Worm (Caenorhabditis elegans) whole organism, L4 larva: Measurements from ENCODE around the gene oxi-1.

ENCODE experiments used
- ceh-32 ChIP-seq: sonication (generic microtip); optimal IDR thresholded peaks from 2 replicates; lab custom pipeline; 2016; ENCODE audit warnings: mild to moderate bottlenecking, missing genetic modification characterization, missing compliant biosample characterization; ENCODE audit not compliant: poor library complexity
- ceh-82 ChIP-seq: sonication (generic microtip); optimal IDR thresholded peaks from 2 replicates; lab custom pipeline; 2017; ENCODE audit warnings: missing biosample characterization, missing genetic modification characterization
- egl-27 ChIP-seq: sonication (generic microtip); optimal IDR thresholded peaks from 3 replicates; lab custom pipeline; 2017; ENCODE audit warnings: missing biosample characterization, missing genetic modification reagents, missing genetic modification characterization
- hlh-30 ChIP-seq: sonication (generic microtip); optimal IDR thresholded peaks from 2 replicates; lab custom pipeline; 2017; ENCODE audit warnings: antibody characterized with exemption, mild to moderate bottlenecking, missing genetic modification characterization, missing compliant biosample characterization; ENCODE audit not compliant: insufficient read depth
- lin-15B ChIP-seq: fragments of 150-350 bp; sonication (generic microtip); optimal IDR thresholded peaks from 3 replicates; lab custom pipeline; 2014; ENCODE audit warnings: missing biosample characterization, missing genetic modification characterization
- mdl-1 ChIP-seq, 2 experiments: fragments of 150-350 bp in 1 of 2; sonication (generic microtip) in 1 of 2; optimal IDR thresholded peaks; 2 replicates each; lab custom pipeline; 2014 to 2017; ENCODE audit warnings: missing biosample characterization in 2 of 2, missing genetic modification characterization in 2 of 2
- nhr-25 ChIP-seq: sonication (generic microtip); optimal IDR thresholded peaks from 2 replicates; lab custom pipeline; 2017; ENCODE audit warnings: missing genetic modification characterization, mild to moderate bottlenecking, missing compliant biosample characterization, antibody characterized with exemption, moderate library complexity, borderline replicate concordance; ENCODE audit not compliant: insufficient read depth
- nhr-48 ChIP-seq: sonication (generic microtip); optimal IDR thresholded peaks from 2 replicates; lab custom pipeline; 2016; ENCODE audit warnings: mild to moderate bottlenecking, missing genetic modification characterization, missing compliant biosample characterization
- tag-97 ChIP-seq: fragments of 200-800 bp; sonication (Bioruptor generic); IDR thresholded peaks from 2 replicates; pipeline ENCODE4 v1.3.6; 2022; ENCODE audit warnings: missing genetic modification characterization, missing compliant biosample characterization

- TF ChIP-seq ceh-32 (no peak), hlh-30 (tag; lab: Kevin White, UChicago) (peak; percentile 58), lin-15B (no peak), ceh-82 (tag; lab: Kevin White, UChicago) (no peak), nhr-25 (peak; percentile 63), nhr-48 (tag; lab: Kevin White, UChicago) (no peak), tag-97 (no peak), egl-27 (tag; lab: Kevin White, UChicago) (no peak), mdl-1 (tag; optimal IDR thresholded peaks at IDR 0.05; lab: Kevin White, UChicago) (peak in 1 of 2 experiments; percentile 15)
These were observed 39.7 kb upstream of the oxi-1 start for ce11 chrIII:10818364-10818763.
